Worm (Caenorhabditis elegans) whole organism, young adult: ENCODE measurements around the gene srg-39.
A peak's percentile ranks its signal among the peaks of the same experiment; 100 is the strongest.

Source experiments
- C17E4.6 ChIP-seq: fragments of 200-800 bp; sonication (Bioruptor generic); IDR thresholded peaks from 2 replicates; pipeline ENCODE4 v1.3.6; 2022; ENCODE audit warnings: missing genetic modification reagents, missing genetic modification characterization, missing compliant biosample characterization
- Y53G8AR.9 ChIP-seq: fragments of 200-800 bp; sonication (Bioruptor generic); conservative IDR thresholded peaks from 2 replicates; pipeline ENCODE4 v1.3.6; 2022; ENCODE audit warnings: missing genetic modification reagents, missing genetic modification characterization, missing compliant biosample characterization
- Y67H2A.10 ChIP-seq: fragments of 200-800 bp; sonication (Bioruptor generic); conservative IDR thresholded peaks from 2 replicates; pipeline ENCODE4 v1.3.6; 2022; ENCODE audit warnings: missing genetic modification reagents, missing genetic modification characterization, missing compliant biosample characterization
- ama-1 ChIP-seq, 3 experiments: fragments of 150-350 bp in 1 of 3; sonication (generic microtip) in 2 of 3; optimal IDR thresholded peaks; 2 replicates each; lab custom pipeline; 2014 to 2018; ENCODE audit warnings: missing biosample characterization in 2 of 3, missing genetic modification characterization in 2 of 3, missing genetic modification reagents in 2 of 3
- aptf-2 ChIP-seq: fragments of 200-800 bp; sonication (Bioruptor generic); conservative IDR thresholded peaks from 2 replicates; pipeline ENCODE4 v1.3.6; 2022; ENCODE audit warnings: missing genetic modification reagents, missing genetic modification characterization, missing compliant biosample characterization
- hlh-12 ChIP-seq: sonication (generic microtip); optimal IDR thresholded peaks from 2 replicates; lab custom pipeline; 2016; ENCODE audit warnings: missing genetic modification characterization, missing compliant biosample characterization
- hmg-20 ChIP-seq: fragments of 200-800 bp; sonication (Bioruptor generic); IDR thresholded peaks from 2 replicates; pipeline ENCODE4 v1.3.6; 2022; ENCODE audit warnings: missing genetic modification reagents, missing genetic modification characterization, missing compliant biosample characterization
- hsf-1 ChIP-seq: fragments of 200-800 bp; sonication (Bioruptor generic); IDR thresholded peaks from 2 replicates; pipeline ENCODE4 v1.3.6; 2022; ENCODE audit warnings: missing genetic modification reagents, missing genetic modification characterization, missing compliant biosample characterization
- let-526 ChIP-seq: fragments of 200-800 bp; sonication (Bioruptor generic); IDR thresholded peaks from 2 replicates; pipeline ENCODE4 v1.3.6; 2022; ENCODE audit warnings: missing genetic modification reagents, missing genetic modification characterization, missing compliant biosample characterization
- lin-26 ChIP-seq: fragments of 200-800 bp; sonication (Bioruptor generic); IDR thresholded peaks from 2 replicates; pipeline ENCODE4 v1.3.6; 2022; ENCODE audit warnings: missing genetic modification reagents, missing genetic modification characterization, missing compliant biosample characterization
- nfya-1 ChIP-seq: sonication (generic microtip); optimal IDR thresholded peaks from 2 replicates; lab custom pipeline; 2017; ENCODE audit warnings: antibody characterized with exemption, missing compliant biosample characterization, missing genetic modification characterization, borderline replicate concordance; ENCODE audit not compliant: insufficient read depth
- repo-1 ChIP-seq: sonication (generic microtip); optimal IDR thresholded peaks from 2 replicates; lab custom pipeline; 2017; ENCODE audit warnings: mild to moderate bottlenecking, missing genetic modification characterization, missing compliant biosample characterization
- unc-62 ChIP-seq: fragments of 150-350 bp; optimal IDR thresholded peaks from 2 replicates; lab custom pipeline; 2014; ENCODE audit warnings: missing biosample characterization, missing genetic modification reagents, missing genetic modification characterization

ce11 chrV:11122466-11122865 is 29.8 kb downstream of the srg-39 start, which contains the start of gene mboa-2:
- 0 out of 2 replicates have a peak, but pooled peaks have one; percentile 47 for TF ChIP-seq hsf-1 (GFP tag; lab: Robert Waterston, UW)
- peak; percentile 72 for TF ChIP-seq Y53G8AR.9
- TF ChIP-seq nfya-1 (tag; lab: Kevin White, UChicago): no peak
- no peak for TF ChIP-seq ama-1 (optimal IDR thresholded peaks at IDR 0.05; lab: Kevin White, UChicago)
- peak in 1 of 2 experiments; percentile 48 for TF ChIP-seq ama-1 (GFP tag; optimal IDR thresholded peaks at IDR 0.05; lab: Kevin White, UChicago)
- no peak for TF ChIP-seq unc-62 (GFP tag; lab: Kevin White, UChicago)
- no peak for TF ChIP-seq C17E4.6 (GFP tag; lab: Robert Waterston, UW)
- no peak for TF ChIP-seq aptf-2 (GFP tag; lab: Robert Waterston, UW)
- TF ChIP-seq hmg-20: no peak
- no peak for TF ChIP-seq Y67H2A.10 (GFP tag; lab: Robert Waterston, UW)
- no peak for TF ChIP-seq hlh-12
- TF ChIP-seq lin-26 (GFP tag; lab: Robert Waterston, UW): no peak
- TF ChIP-seq repo-1 (tag; lab: Kevin White, UChicago): peak; percentile 77
- TF ChIP-seq let-526 (GFP tag; lab: Robert Waterston, UW): no peak
